Fruit fly (Drosophila melanogaster) S2 (cell line): ENCODE results near the gene CG16758.

Experiments used
- CG8478 ChIP-seq: fragments of >200 bp; optimal IDR thresholded peaks from 2 replicates; lab custom pipeline; 2018
- CTCF ChIP-seq, 2 experiments: fragments of >200 bp; optimal IDR thresholded peaks; 2 replicates each; lab custom pipeline; 2018

DNA sequence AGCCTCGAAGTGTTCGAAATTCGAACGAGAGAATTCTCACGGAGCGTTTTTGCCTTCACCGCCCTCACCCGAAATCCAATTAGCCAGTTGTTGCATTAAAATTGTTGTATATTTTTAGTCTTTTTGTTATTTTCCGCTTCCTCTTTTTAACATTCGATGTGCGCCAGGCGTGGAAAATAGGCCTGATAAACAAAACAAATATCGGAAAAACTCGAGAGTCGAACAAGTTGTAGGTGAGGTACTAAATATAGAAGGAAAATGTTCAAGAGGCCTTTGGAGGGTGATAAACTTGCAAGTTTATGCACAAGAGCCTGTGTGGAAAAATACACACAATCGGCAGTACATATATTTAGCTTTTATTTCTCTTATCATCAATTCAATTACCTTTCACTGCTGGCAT, 44.6 kb downstream of the CG16758 start:
- TF ChIP-seq CTCF (optimal IDR thresholded peaks at IDR 0.05; lab: Kevin White, UChicago) (no peak), CG8478 (lab: Kevin White, UChicago) (no peak)
